Worm (Caenorhabditis elegans): ENCODE results near the gene slrp-1.

Gene slrp-1

DNA sequence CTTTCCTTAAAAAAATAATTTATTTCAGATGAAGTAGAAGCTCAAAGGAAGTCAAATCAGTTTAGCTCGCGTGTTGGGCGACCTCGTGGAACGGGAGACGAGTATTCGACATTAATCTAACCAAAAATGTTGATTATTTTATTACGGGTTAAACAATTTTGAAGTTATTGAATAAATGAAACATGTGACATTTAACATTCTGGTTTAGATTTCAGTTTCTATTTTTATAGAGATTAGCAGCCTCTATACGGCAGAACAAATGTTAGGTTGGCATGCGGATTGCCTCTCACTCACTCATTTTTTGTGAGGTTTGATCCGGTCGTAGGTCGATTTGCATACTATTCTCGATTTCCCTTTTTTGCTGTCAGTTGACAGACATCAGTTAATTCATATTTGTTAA lies 18.8 kb downstream of the slrp-1 start, which contains the start of gene F53F4.1:
TSS of gene F53F4.1 (plus strand) at position 301 of the 400 bp plus-strand sequence.
- TF ChIP-seq tab-1 (GFP tag; IDR thresholded peaks at IDR 0.05) (no peak), med-1 (GFP tag; optimal IDR thresholded peaks at IDR 0.05; ENCODE audit: insufficient read depth) (no peak), ref-1 (GFP tag; conservative IDR thresholded peaks at IDR 0.05) (no peak), ztf-23 (GFP tag; IDR thresholded peaks at IDR 0.05) (no peak), ztf-29 (GFP tag; IDR thresholded peaks at IDR 0.05) (no peak), klf-2 (GFP tag; conservative IDR thresholded peaks at IDR 0.05) (no peak), T22C8.4 (GFP tag; IDR thresholded peaks at IDR 0.05) (no peak), flt-1 (GFP tag; IDR thresholded peaks at IDR 0.05) (no peak), cog-1 (tag; optimal IDR thresholded peaks at IDR 0.05) (no peak)

ce11 chrV:13587902-13588301 lies 22.2 kb downstream of the slrp-1 start, which contains the start of gene F53F4.17:
TSS of gene F53F4.17 (plus strand) at chrV:13588202.
- TF ChIP-seq ztf-29 (GFP tag; IDR thresholded peaks at IDR 0.05) (no peak), cog-1 (tag; optimal IDR thresholded peaks at IDR 0.05) (no peak), ref-1 (GFP tag; conservative IDR thresholded peaks at IDR 0.05) (no peak), ztf-23 (GFP tag; IDR thresholded peaks at IDR 0.05) (no peak), med-1 (GFP tag; optimal IDR thresholded peaks at IDR 0.05; ENCODE audit: insufficient read depth) (no peak), T22C8.4 (GFP tag; IDR thresholded peaks at IDR 0.05) (no peak), tab-1 (GFP tag; IDR thresholded peaks at IDR 0.05) (no peak), flt-1 (GFP tag; IDR thresholded peaks at IDR 0.05) (no peak), klf-2 (GFP tag; conservative IDR thresholded peaks at IDR 0.05) (no peak)

DNA sequence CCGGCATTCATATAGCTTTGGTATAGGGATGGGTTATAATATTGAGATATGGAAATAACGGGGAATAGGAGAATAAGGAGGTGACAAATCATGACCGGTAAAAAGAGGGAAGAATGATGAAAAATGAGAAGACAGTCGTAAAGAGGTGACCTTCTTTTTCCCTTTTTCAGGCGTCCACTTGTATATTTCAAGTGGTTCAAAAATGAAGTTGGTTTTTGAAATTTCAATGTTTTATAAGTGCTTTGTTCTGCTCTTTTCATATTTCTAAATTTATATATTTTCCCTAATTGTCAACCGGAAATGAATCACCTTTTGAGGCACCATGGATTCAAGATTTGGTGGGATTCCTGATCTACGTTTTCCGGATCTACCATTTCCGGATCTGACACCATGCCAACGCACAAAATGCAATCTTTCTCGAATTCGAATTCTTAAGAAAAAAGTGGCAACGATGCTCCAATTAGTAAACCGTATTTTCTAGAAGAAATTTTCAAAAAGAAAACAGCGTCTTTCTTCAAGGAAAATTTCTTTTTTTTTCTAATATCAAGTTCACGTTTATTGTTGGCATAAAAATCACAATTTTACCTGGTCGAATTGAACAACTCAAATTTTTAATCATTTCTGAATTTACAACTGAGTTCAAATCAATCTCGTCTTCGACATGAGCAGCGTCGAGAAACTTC lies 24.0 kb downstream of the slrp-1 start, which contains the start of the genes F53F4.2 and F53F4.18:
TSS of gene F53F4.2 (minus strand) at position 101 of the 683 bp plus-strand sequence.
TSS of gene F53F4.18 (plus strand) at position 633 of the 683 bp plus-strand sequence.
- TF ChIP-seq klf-2 (GFP tag; conservative IDR thresholded peaks at IDR 0.05), result no peak
- no peak for TF ChIP-seq ztf-23 (GFP tag; IDR thresholded peaks at IDR 0.05)
- no peak for TF ChIP-seq ref-1 (GFP tag; conservative IDR thresholded peaks at IDR 0.05)
- TF ChIP-seq T22C8.4 (GFP tag; IDR thresholded peaks at IDR 0.05), result no peak
- TF ChIP-seq cog-1 (tag; optimal IDR thresholded peaks at IDR 0.05), result no peak
- no peak for TF ChIP-seq med-1 (GFP tag; optimal IDR thresholded peaks at IDR 0.05; ENCODE audit: insufficient read depth)
- no peak for TF ChIP-seq ztf-29 (GFP tag; IDR thresholded peaks at IDR 0.05)
- TF ChIP-seq tab-1 (GFP tag; IDR thresholded peaks at IDR 0.05), result no peak
- TF ChIP-seq flt-1 (GFP tag; IDR thresholded peaks at IDR 0.05), result no peak

DNA sequence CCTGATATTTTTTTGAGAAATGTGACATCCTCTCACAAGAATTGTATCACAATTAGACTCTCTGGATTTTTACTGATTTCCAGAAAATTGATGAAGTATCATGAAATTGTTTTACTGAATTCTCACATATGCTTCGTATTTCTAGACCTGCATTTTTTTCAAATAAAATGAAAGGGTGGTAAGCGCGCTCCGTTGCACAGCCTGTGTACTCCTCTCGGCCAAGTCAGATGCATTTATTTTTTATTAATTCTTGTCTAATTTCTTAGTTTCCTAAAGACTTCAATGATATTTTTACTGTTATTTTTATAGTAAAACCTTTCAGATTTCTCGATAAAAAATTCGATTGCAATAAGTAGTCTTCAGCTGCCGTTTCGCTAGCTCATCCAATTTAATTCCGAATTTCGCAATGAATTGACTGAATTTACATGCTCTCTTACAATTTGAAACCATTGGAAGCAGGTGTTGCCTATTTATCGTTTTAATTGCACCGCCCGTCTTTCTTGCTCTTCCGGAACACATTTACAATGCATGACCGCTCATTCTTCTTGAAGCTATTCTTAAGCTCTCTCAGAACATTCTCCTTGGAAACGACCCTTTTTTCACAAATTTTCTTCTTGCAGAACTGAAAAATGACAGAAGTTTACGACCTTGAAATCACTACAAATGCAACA lies 26.0 kb downstream of the slrp-1 start, which contains the start of gene tbcb-1:
TSS of gene tbcb-1 (plus strand) at position 621 of the 671 bp plus-strand sequence.
- no peak for TF ChIP-seq T22C8.4 (GFP tag; IDR thresholded peaks at IDR 0.05)
- no peak for TF ChIP-seq flt-1 (GFP tag; IDR thresholded peaks at IDR 0.05)
- TF ChIP-seq med-1 (GFP tag; optimal IDR thresholded peaks at IDR 0.05; ENCODE audit: insufficient read depth), result no peak
- TF ChIP-seq cog-1 (tag; optimal IDR thresholded peaks at IDR 0.05), result no peak
- no peak for TF ChIP-seq ztf-29 (GFP tag; IDR thresholded peaks at IDR 0.05)
- TF ChIP-seq ztf-23 (GFP tag; IDR thresholded peaks at IDR 0.05), result no peak
- no peak for TF ChIP-seq ref-1 (GFP tag; conservative IDR thresholded peaks at IDR 0.05)
- no peak for TF ChIP-seq tab-1 (GFP tag; IDR thresholded peaks at IDR 0.05)
- no peak for TF ChIP-seq klf-2 (GFP tag; conservative IDR thresholded peaks at IDR 0.05)

ce11 chrV:13593083-13593482 lies 27.4 kb downstream of the slrp-1 start, which contains the start of gene F53F4.4:
TSS of gene F53F4.4 (plus strand) at chrV:13593383.
- TF ChIP-seq T22C8.4 (GFP tag; IDR thresholded peaks at IDR 0.05), result no peak
- no peak for TF ChIP-seq ref-1 (GFP tag; conservative IDR thresholded peaks at IDR 0.05)
- TF ChIP-seq tab-1 (GFP tag; IDR thresholded peaks at IDR 0.05), result no peak
- no peak for TF ChIP-seq klf-2 (GFP tag; conservative IDR thresholded peaks at IDR 0.05)
- no peak for TF ChIP-seq ztf-23 (GFP tag; IDR thresholded peaks at IDR 0.05)
- no peak for TF ChIP-seq cog-1 (tag; optimal IDR thresholded peaks at IDR 0.05)
- TF ChIP-seq med-1 (GFP tag; optimal IDR thresholded peaks at IDR 0.05; ENCODE audit: insufficient read depth), result no peak
- no peak for TF ChIP-seq ztf-29 (GFP tag; IDR thresholded peaks at IDR 0.05)
- no peak for TF ChIP-seq flt-1 (GFP tag; IDR thresholded peaks at IDR 0.05)

DNA sequence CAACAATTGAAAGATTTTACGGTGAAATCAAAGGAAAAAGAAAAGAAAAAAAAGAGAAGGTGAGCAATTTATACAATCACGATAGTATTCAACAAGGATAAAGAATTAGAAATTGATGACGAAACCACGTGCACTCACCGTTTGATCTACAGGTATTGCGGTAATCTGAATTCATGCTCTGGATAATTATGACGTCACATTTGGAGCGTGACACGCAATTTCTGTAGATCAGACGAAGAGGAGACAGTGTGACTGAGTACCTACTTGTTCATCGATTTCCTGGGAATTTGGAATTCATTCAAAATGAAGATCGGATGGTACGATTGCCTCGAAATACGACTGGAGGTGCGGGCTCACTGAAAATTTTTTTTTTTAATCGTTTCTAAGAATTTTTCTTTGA lies 32.7 kb downstream of the slrp-1 start:
- TF ChIP-seq cog-1 (tag; optimal IDR thresholded peaks at IDR 0.05) (no peak), ztf-23 (GFP tag; IDR thresholded peaks at IDR 0.05) (no peak), tab-1 (GFP tag; IDR thresholded peaks at IDR 0.05) (no peak), ref-1 (GFP tag; conservative IDR thresholded peaks at IDR 0.05) (no peak), ztf-29 (GFP tag; IDR thresholded peaks at IDR 0.05) (no peak), T22C8.4 (GFP tag; IDR thresholded peaks at IDR 0.05) (no peak), klf-2 (GFP tag; conservative IDR thresholded peaks at IDR 0.05) (no peak), med-1 (GFP tag; optimal IDR thresholded peaks at IDR 0.05; ENCODE audit: insufficient read depth) (no peak), flt-1 (GFP tag; IDR thresholded peaks at IDR 0.05) (no peak)

DNA sequence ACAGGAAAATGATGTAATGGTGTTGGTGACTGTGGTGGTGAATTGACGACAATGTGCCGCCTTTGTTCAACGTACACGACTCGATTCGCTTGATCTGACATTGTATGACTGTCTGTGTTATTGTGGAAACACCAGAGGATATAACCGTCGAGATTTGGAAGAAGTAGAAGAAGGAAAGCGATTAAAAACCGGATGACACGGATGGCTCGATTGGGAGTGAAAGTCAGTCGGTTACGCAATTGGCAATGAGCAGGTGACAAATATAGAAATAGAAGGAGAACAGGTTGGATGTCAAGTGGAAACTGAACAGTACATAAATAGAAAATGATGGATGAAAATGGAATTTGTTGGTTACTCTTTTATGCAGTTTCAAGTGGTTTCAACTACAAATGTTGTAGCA lies 35.2 kb downstream of the slrp-1 start, which contains the start of gene rdy-2:
TSS of gene rdy-2 (minus strand) at position 101 of the 400 bp plus-strand sequence.
- TF ChIP-seq T22C8.4 (GFP tag; IDR thresholded peaks at IDR 0.05) (no peak), klf-2 (GFP tag; conservative IDR thresholded peaks at IDR 0.05) (no peak)

DNA sequence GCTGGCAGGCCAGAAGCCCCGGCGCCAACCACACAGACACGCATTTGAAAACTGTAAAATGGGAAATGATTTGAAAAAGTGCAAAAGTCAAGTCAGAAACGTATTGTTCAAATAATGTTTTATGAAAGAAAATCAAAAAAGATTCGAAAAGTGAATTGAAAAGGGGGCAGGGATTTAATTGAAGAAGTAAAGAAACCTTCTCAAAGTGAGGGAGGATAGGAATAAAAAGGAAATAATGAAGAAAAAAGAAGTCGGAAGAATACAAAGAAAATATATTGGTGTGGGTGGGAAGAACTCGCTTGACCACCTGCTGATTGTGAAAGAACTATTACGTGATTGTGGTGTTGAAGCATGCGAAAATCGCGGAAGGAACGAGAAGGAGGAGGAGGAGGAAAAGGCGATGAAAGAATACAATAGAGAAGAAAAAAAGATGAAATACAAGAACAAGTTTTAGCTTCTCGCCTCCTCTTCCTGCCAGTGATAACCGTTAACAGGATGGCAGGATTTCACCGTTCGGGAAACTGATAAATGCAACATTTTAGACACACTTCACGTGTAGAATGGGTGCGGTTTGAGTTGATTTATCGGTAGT lies 41.1 kb downstream of the slrp-1 start, which contains the start of gene fmo-4:
TSS of gene fmo-4 (minus strand) at position 51 of the 592 bp plus-strand sequence.
- TF ChIP-seq tab-1 (GFP tag; IDR thresholded peaks at IDR 0.05), result no peak
- no peak for TF ChIP-seq ztf-29 (GFP tag; IDR thresholded peaks at IDR 0.05)
- no peak for TF ChIP-seq ztf-23 (GFP tag; IDR thresholded peaks at IDR 0.05)
- TF ChIP-seq cog-1 (tag; optimal IDR thresholded peaks at IDR 0.05), result no peak
- no peak for TF ChIP-seq klf-2 (GFP tag; conservative IDR thresholded peaks at IDR 0.05)
- TF ChIP-seq med-1 (GFP tag; optimal IDR thresholded peaks at IDR 0.05; ENCODE audit: insufficient read depth), result no peak
- TF ChIP-seq T22C8.4 (GFP tag; IDR thresholded peaks at IDR 0.05), result no peak
- TF ChIP-seq ref-1 (GFP tag; conservative IDR thresholded peaks at IDR 0.05), result no peak
- no peak for TF ChIP-seq flt-1 (GFP tag; IDR thresholded peaks at IDR 0.05)

Measured in whole organism, midembryonic.